Worm (Caenorhabditis elegans): Measurements from ENCODE around the gene eef-1A.2.

ce11 chrX:7838582-7838981, 15.1 kb downstream of the eef-1A.2 start, which contains the start of gene nlp-101:
- TF ChIP-seq nhr-237 (tag; optimal IDR thresholded peaks at IDR 0.05) (no peak), elt-2 (tag; optimal IDR thresholded peaks at IDR 0.05) (no peak), ceh-16 (tag; optimal IDR thresholded peaks at IDR 0.05) (no peak), lin-15B (tag; optimal IDR thresholded peaks at IDR 0.05) (no peak), unc-62 (GFP tag; optimal IDR thresholded peaks at IDR 0.05) (no peak)

All from whole organism, L3 larva.